Worm (Caenorhabditis elegans): ENCODE results near the gene F09B12.7.

The F09B12.7 gene

DNA sequence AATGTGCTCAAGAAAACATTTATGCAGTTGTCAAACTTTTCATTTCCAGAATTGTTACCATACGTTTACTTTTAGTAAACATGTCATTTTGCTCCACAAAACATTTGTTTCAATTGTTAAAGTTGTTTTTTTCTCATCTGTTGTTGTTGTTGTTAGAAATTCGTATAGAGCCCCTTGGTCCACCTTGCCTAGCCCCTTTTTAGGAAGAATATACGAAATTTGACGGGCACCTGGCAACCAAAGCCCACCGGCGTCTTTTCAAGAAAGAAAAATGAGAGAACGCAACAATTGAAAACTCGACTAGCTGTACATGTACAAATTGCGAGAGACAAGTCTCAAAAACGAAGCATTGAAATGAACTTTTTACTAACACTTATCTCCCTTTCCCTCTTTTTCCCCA is 10.5 kb downstream of the F09B12.7 start, which contains the start of gene F09B12.5:
TSS of gene F09B12.5 (plus strand) at position 301 of the 400 bp plus-strand sequence.
- TF ChIP-seq ref-1 (GFP tag; conservative IDR thresholded peaks at IDR 0.05): no peak
- TF ChIP-seq flt-1 (GFP tag; IDR thresholded peaks at IDR 0.05): no peak
- TF ChIP-seq med-1 (GFP tag; optimal IDR thresholded peaks at IDR 0.05; ENCODE audit: insufficient read depth): no peak
- TF ChIP-seq T22C8.4 (GFP tag; IDR thresholded peaks at IDR 0.05): no peak
- TF ChIP-seq klf-2 (GFP tag; conservative IDR thresholded peaks at IDR 0.05): no peak
- no peak for TF ChIP-seq cog-1 (tag; optimal IDR thresholded peaks at IDR 0.05)
- no peak for TF ChIP-seq ztf-23 (GFP tag; IDR thresholded peaks at IDR 0.05)
- no peak for TF ChIP-seq tab-1 (GFP tag; IDR thresholded peaks at IDR 0.05)
- no peak for TF ChIP-seq ztf-29 (GFP tag; IDR thresholded peaks at IDR 0.05)

DNA sequence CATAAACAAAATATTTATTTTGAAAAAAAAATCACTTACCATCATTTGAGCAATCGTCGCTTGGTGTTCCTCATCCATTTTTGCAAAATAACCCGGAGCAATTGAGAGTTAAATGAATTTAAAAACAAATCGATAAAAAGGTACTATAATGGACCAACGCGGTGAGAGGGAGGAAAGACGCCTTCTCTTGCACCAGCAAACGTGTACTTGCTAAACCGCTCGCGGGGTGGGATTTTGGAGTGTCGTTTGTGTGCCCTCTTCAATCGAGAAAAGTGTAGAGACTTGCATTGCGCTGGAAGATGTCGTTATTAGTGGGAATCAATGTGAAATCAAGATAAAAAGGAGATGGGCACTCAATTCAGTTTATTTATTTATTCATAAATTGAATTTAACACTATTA is 11.1 kb downstream of the F09B12.7 start, which contains the start of gene H40L08.1:
TSS of gene H40L08.1 (minus strand) at position 292 of the 400 bp plus-strand sequence.
- TF ChIP-seq ztf-29 (GFP tag; IDR thresholded peaks at IDR 0.05) (no peak), klf-2 (GFP tag; conservative IDR thresholded peaks at IDR 0.05) (no peak), tab-1 (GFP tag; IDR thresholded peaks at IDR 0.05) (no peak), flt-1 (GFP tag; IDR thresholded peaks at IDR 0.05) (no peak), ref-1 (GFP tag; conservative IDR thresholded peaks at IDR 0.05) (no peak), med-1 (GFP tag; optimal IDR thresholded peaks at IDR 0.05; ENCODE audit: insufficient read depth) (no peak), ztf-23 (GFP tag; IDR thresholded peaks at IDR 0.05) (no peak), T22C8.4 (GFP tag; IDR thresholded peaks at IDR 0.05) (no peak)

DNA sequence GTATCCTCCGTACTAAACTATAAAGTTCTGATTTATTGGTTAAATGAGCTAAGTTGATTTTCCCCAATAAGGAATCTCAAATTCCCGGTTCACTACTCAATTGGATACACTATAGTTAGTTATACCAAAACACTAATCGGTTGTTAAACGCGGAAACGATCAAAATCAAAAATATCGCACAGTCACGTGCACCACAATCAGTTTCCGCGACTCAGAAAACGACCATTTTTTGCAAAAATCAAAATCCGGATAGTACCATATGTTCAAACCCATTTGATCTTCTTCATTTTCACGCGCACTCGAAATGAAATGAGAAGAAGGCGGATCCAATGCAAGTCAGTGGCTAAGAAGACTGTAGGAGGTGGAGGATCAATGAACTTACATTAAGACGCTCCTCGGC is 13.4 kb downstream of the F09B12.7 start:
- TF ChIP-seq ref-1 (GFP tag; conservative IDR thresholded peaks at IDR 0.05): no peak

DNA sequence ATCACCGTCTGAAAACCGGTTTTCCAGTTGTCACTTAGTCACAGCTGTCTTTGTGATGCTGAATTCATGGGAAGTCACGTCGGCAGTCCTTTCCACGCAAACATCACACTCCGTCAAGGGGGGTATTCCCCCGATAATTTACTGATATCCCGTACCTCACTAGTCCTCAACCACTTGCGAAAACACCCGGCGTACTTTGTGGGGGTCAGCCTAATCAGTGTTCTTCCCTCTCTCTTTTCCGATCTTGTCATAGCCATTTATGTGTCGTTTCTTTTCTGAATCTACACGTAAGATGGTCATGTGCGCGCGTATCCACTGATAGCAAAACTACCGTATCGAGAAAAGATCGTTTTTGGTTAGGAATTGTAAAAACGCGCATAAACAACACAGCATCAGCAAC is 15.5 kb downstream of the F09B12.7 start:
- TF ChIP-seq tab-1 (GFP tag; IDR thresholded peaks at IDR 0.05) (no peak), flt-1 (GFP tag; IDR thresholded peaks at IDR 0.05) (no peak), cog-1 (tag; optimal IDR thresholded peaks at IDR 0.05) (no peak), ztf-29 (GFP tag; IDR thresholded peaks at IDR 0.05) (no peak), ztf-23 (GFP tag; IDR thresholded peaks at IDR 0.05) (no peak), klf-2 (GFP tag; conservative IDR thresholded peaks at IDR 0.05) (no peak)

DNA sequence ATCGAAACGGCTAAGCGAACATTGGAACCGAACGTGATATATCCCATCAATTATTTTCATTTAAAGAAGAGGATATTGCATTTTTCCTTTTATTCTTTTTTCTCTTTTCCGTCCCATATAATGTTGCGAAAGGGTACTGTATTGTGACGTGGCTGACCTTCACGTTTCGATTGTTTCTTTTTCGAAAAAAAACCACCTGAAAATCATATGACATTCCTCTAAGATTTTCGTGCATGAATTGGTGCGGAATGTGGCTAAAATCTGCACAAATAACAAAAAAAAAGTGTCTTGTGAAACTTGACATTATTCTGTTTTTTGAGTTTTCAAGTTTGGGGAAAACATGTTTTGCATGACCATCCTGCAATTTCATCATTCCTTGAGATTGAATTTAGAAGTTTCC is 16.6 kb downstream of the F09B12.7 start:
- TF ChIP-seq T22C8.4 (GFP tag; IDR thresholded peaks at IDR 0.05) (no peak), ref-1 (GFP tag; conservative IDR thresholded peaks at IDR 0.05) (no peak), klf-2 (GFP tag; conservative IDR thresholded peaks at IDR 0.05) (no peak), cog-1 (tag; optimal IDR thresholded peaks at IDR 0.05) (no peak), ztf-29 (GFP tag; IDR thresholded peaks at IDR 0.05) (no peak), med-1 (GFP tag; optimal IDR thresholded peaks at IDR 0.05; ENCODE audit: insufficient read depth) (no peak), tab-1 (GFP tag; IDR thresholded peaks at IDR 0.05) (no peak), flt-1 (GFP tag; IDR thresholded peaks at IDR 0.05) (no peak), ztf-23 (GFP tag; IDR thresholded peaks at IDR 0.05) (no peak)

DNA sequence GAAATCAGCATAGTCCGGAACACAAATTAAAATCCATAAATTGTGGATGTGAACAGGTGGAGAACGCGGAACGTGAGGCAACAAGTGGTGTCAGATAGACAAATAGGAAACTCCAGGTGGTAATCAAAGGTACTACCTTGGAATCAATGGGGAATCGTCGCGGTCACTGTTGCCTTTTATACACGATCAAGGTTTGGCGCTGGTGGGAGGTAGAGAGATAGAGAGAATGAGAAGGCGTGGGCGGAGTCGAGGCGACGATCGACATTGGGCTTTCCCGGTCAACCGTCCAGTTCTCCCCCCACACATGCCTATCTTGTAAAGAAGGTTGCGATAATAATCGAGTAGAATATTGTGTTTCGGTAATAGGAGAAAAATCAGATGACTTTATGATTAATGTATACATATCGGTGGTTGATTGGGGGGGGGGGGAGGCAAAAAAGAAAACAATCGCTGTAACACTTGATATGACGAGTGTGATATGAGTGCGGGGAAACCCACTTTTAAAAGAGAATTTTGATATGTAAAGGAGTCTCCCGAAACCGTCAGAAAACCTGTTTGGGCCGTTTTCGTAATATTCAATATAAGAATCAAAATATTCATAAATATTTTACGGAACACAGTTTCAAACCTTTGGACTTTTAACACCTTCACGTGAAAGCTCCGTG is 17.1 kb downstream of the F09B12.7 start, which contains the start of the genes H40L08.8, H40L08.2 and H40L08.7:
TSS of gene H40L08.8 (minus strand) at position 37 of the 665 bp plus-strand sequence.
TSS of gene H40L08.2 (minus strand) at position 148 of the 665 bp plus-strand sequence.
TSS of gene H40L08.7 (minus strand) at position 148 of the 665 bp plus-strand sequence.
- no peak for TF ChIP-seq med-1 (GFP tag; optimal IDR thresholded peaks at IDR 0.05; ENCODE audit: insufficient read depth)
- no peak for TF ChIP-seq ref-1 (GFP tag; conservative IDR thresholded peaks at IDR 0.05)
- no peak for TF ChIP-seq klf-2 (GFP tag; conservative IDR thresholded peaks at IDR 0.05)
- TF ChIP-seq tab-1 (GFP tag; IDR thresholded peaks at IDR 0.05): no peak
- no peak for TF ChIP-seq ztf-23 (GFP tag; IDR thresholded peaks at IDR 0.05)
- no peak for TF ChIP-seq flt-1 (GFP tag; IDR thresholded peaks at IDR 0.05)
- TF ChIP-seq ztf-29 (GFP tag; IDR thresholded peaks at IDR 0.05): no peak

DNA sequence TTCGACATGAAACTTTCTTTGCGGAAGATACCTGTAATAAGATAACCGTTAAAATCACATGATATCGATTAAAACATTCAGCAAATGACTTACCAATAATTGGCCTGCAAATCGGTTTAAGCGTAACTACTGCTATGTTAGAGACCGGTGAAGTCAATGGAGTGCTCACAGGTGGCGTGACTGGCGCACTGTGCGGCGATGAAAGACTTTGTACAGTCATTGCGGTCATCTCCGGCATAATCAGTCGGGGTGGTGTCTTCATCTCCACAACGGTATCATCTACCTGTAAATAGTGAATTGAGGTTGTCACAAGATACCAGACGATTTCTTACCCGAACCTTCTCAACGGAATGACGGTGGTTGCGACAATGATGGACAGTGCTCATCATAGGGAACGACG is 18.0 kb downstream of the F09B12.7 start:
- TF ChIP-seq cog-1 (tag; optimal IDR thresholded peaks at IDR 0.05): no peak
- TF ChIP-seq ref-1 (GFP tag; conservative IDR thresholded peaks at IDR 0.05): no peak
- no peak for TF ChIP-seq ztf-29 (GFP tag; IDR thresholded peaks at IDR 0.05)
- TF ChIP-seq tab-1 (GFP tag; IDR thresholded peaks at IDR 0.05): no peak
- no peak for TF ChIP-seq flt-1 (GFP tag; IDR thresholded peaks at IDR 0.05)
- no peak for TF ChIP-seq klf-2 (GFP tag; conservative IDR thresholded peaks at IDR 0.05)
- TF ChIP-seq ztf-23 (GFP tag; IDR thresholded peaks at IDR 0.05): no peak
- TF ChIP-seq med-1 (GFP tag; optimal IDR thresholded peaks at IDR 0.05; ENCODE audit: insufficient read depth): no peak
- no peak for TF ChIP-seq T22C8.4 (GFP tag; IDR thresholded peaks at IDR 0.05)

DNA sequence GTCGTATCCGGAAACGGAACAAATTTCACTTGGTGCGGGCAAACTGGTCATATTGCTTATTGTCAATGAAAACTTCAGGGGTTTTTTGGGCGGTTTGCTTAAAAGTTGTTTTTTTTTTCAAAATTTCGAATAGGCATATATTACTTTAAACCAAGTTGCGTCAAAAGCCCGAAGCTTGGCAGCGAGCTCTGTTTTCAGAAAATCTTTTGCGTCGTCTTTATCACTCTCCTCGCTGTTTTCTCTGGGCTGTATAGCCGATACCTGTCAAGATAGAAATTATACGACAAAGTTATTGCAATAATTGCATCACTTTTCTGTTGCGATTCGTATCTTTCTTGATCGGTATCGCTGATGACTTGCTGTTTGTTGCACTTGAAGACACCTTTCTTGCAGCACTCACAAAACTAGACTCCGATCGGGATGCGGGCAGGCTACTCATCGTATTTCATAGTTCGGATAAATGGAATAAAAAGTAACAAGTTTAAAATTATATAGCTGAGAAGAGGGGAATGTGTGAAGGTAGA is 18.8 kb downstream of the F09B12.7 start, which contains the start of the genes H40L08.3 and H40L08.9:
TSS of gene H40L08.3 (minus strand) at position 51 of the 524 bp plus-strand sequence.
TSS of gene H40L08.9 (minus strand) at position 439 of the 524 bp plus-strand sequence.
- TF ChIP-seq tab-1 (GFP tag; IDR thresholded peaks at IDR 0.05) (no peak), ztf-23 (GFP tag; IDR thresholded peaks at IDR 0.05) (no peak), ztf-29 (GFP tag; IDR thresholded peaks at IDR 0.05) (no peak), T22C8.4 (GFP tag; IDR thresholded peaks at IDR 0.05) (no peak), med-1 (GFP tag; optimal IDR thresholded peaks at IDR 0.05; ENCODE audit: insufficient read depth) (no peak), cog-1 (tag; optimal IDR thresholded peaks at IDR 0.05) (no peak), klf-2 (GFP tag; conservative IDR thresholded peaks at IDR 0.05) (no peak), flt-1 (GFP tag; IDR thresholded peaks at IDR 0.05) (no peak), ref-1 (GFP tag; conservative IDR thresholded peaks at IDR 0.05) (no peak)

DNA sequence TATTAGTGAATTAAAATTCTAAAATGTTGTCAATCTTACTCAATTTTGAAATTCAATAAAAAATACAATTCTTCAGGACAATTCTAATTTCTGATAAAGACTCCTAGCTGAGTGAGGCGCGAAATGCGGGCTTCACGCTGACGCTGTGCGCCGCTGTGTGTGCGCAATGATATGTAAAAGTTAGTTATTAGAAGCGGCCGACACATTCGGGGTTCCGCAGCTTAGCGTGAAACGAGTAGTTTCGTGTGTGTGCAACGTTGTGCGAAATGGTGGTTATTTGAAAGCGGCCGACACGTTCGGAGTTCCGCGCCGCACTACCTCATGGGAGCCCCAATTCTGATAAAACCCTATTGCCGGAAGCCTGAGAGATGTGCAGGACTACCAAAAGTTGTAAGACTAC is 19.7 kb downstream of the F09B12.7 start:
- TF ChIP-seq flt-1 (GFP tag; IDR thresholded peaks at IDR 0.05) (no peak), tab-1 (GFP tag; IDR thresholded peaks at IDR 0.05) (no peak), ztf-29 (GFP tag; IDR thresholded peaks at IDR 0.05) (no peak), ref-1 (GFP tag; conservative IDR thresholded peaks at IDR 0.05) (no peak), ztf-23 (GFP tag; IDR thresholded peaks at IDR 0.05) (no peak), klf-2 (GFP tag; conservative IDR thresholded peaks at IDR 0.05) (no peak), cog-1 (tag; optimal IDR thresholded peaks at IDR 0.05) (no peak), med-1 (GFP tag; optimal IDR thresholded peaks at IDR 0.05; ENCODE audit: insufficient read depth) (no peak), T22C8.4 (GFP tag; IDR thresholded peaks at IDR 0.05) (no peak)
